Fruit fly (Drosophila melanogaster): Measurements from ENCODE around the gene Cyp4d2.

DNA sequence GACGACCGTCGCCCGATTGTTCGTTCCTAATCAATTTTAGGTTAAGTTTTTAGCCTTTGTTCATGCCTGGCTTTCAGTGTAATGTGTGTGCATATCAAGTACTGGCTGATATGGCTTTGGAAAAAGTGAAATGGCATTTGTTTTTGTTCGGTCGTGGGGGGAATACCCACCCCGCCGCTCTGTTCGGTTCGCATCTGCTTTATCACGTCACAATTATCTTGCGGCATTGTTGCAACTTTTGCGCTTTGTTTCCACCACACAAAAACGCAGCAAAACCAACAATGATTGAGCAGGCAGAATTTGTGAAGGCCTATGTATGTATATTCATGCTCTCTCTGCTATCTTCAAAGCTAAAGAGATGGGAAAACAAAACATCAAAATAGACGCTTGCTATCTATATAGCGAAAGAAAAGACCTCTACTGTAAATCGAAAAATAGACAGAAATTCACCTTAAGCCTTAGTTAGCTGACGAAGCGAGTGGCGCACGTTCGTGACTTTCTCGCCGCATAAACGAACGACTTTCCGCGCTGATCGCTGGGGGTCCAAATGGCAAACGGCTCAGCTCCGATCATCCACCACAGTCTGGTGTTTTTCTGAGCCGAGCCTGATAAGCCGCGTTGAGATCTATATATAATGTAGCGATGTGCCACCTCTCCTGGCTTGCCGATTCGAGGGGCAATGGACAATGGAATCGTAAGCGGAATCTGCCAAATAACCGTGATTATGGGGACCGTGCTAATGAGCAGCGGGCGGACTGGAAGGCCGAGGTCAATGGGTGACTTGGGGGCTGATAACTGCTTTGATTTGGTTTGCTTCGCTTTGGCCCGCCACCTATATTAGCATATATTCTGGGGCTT, 21.8 kb downstream of the Cyp4d2 start:
- TF ChIP-seq h (optimal IDR thresholded peaks at IDR 0.05) = no peak
- no peak for TF ChIP-seq Myc (optimal IDR thresholded peaks at IDR 0.05)
- no peak for TF ChIP-seq insv (optimal IDR thresholded peaks at IDR 0.05)
- no peak for TF ChIP-seq ttk (optimal IDR thresholded peaks at IDR 0.05)

All from Kc167 (cell line).